Worm (Caenorhabditis elegans): ENCODE measurements around the gene W07G4.5.

ce11 chrV:13033223-13033622 lies 14.6 kb upstream of the W07G4.5 start, which contains the start of gene W07G4.1:
- TF ChIP-seq hlh-12 (tag; optimal IDR thresholded peaks at IDR 0.05) (no peak), unc-62 (GFP tag; optimal IDR thresholded peaks at IDR 0.05) (no peak), F39B2.1 (GFP tag; IDR thresholded peaks at IDR 0.05) (no peak), ceh-27 (GFP tag; optimal IDR thresholded peaks at IDR 0.05) (no peak), B0336.3 (GFP tag; IDR thresholded peaks at IDR 0.05) (no peak), dox-1 (GFP tag; IDR thresholded peaks at IDR 0.05) (no peak), bed-2 (GFP tag; IDR thresholded peaks at IDR 0.05) (no peak), ceh-79 (tag; optimal IDR thresholded peaks at IDR 0.05) (no peak), lin-40 (tag; optimal IDR thresholded peaks at IDR 0.05) (no peak), ztf-18 (tag; optimal IDR thresholded peaks at IDR 0.05) (no peak), mxl-1 (tag; optimal IDR thresholded peaks at IDR 0.05) (no peak), D2030.7 (GFP tag; IDR thresholded peaks at IDR 0.05) (no peak)
